Worm (Caenorhabditis elegans) whole organism, late embryonic: ENCODE data around the gene lec-9.

ENCODE experiments used
- T23F11.4 ChIP-seq: fragments of 200-800 bp; sonication (Bioruptor generic); optimal IDR thresholded peaks from 2 replicates; lab custom pipeline; 2018; ENCODE audit warnings: mild to moderate bottlenecking, missing genetic modification characterization, missing compliant biosample characterization
- elt-2 ChIP-seq: sonication (generic microtip); optimal IDR thresholded peaks from 2 replicates; lab custom pipeline; 2016; ENCODE audit warnings: missing genetic modification reagents, missing genetic modification characterization, missing compliant biosample characterization
- hlh-13 ChIP-seq: fragments of 200-800 bp; sonication (Bioruptor generic); optimal IDR thresholded peaks from 2 replicates; lab custom pipeline; 2018; ENCODE audit warnings: mild to moderate bottlenecking, missing genetic modification characterization, missing compliant biosample characterization
- sdc-2 ChIP-seq: sonication (generic microtip); optimal IDR thresholded peaks from 2 replicates; lab custom pipeline; 2016; ENCODE audit warnings: missing genotype, missing genetic modification characterization, missing compliant biosample characterization
- sox-4 ChIP-seq: sonication (generic microtip); optimal IDR thresholded peaks from 2 replicates; lab custom pipeline; 2017; ENCODE audit warnings: mild to moderate bottlenecking, missing genetic modification characterization, inconsistent platforms, missing compliant biosample characterization
- unc-86 ChIP-seq: sonication (generic microtip); optimal IDR thresholded peaks from 2 replicates; lab custom pipeline; 2016; ENCODE audit warnings: missing genetic modification characterization, missing compliant biosample characterization

ce11 chrX:17643812-17644211 is 43.5 kb downstream of the lec-9 start:
- TF ChIP-seq sox-4 (tag; lab: Kevin White, UChicago): no peak
- no peak for TF ChIP-seq hlh-13 (GFP tag; lab: Kevin White, UChicago)
- no peak for TF ChIP-seq T23F11.4 (GFP tag; lab: Kevin White, UChicago)
- no peak for TF ChIP-seq unc-86
- no peak for TF ChIP-seq elt-2 (tag; lab: Kevin White, UChicago)
- no peak for TF ChIP-seq sdc-2 (tag; lab: Kevin White, UChicago)
